Fruit fly (Drosophila melanogaster): ENCODE results near the gene CG45690.
A peak's percentile ranks its signal among the peaks of the same experiment; 100 is the strongest.

Gene CG45690

DNA sequence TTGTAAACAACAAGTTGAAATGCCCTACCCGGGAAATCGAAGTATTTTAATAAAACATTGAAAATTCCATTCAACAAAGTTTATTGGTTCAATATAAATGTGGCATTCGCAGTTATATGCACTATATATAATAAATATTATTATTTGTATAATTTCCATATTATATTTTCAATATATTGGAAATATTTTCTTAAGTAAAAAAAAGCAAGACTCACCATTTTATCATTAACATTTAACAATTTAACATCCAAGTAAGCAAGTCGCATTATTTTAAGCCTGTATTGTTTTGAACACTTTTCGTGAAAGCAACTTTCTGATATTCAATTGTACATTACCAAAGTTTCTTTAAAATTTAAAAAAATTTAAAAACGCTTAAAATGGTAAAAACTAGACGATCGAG is at the start of gene CG45690:
Gene CG45690 (plus strand): TSS at position 301 of the 400 bp plus-strand sequence.
- TF ChIP-seq woc (GFP tag; optimal IDR thresholded peaks at IDR 0.05) (no peak), GATAd (GFP tag; optimal IDR thresholded peaks at IDR 0.05) (no peak), dsf (GFP tag; optimal IDR thresholded peaks at IDR 0.05; ENCODE audit: borderline replicate concordance) (no peak), N (GFP tag; optimal IDR thresholded peaks at IDR 0.05) (no peak)

DNA sequence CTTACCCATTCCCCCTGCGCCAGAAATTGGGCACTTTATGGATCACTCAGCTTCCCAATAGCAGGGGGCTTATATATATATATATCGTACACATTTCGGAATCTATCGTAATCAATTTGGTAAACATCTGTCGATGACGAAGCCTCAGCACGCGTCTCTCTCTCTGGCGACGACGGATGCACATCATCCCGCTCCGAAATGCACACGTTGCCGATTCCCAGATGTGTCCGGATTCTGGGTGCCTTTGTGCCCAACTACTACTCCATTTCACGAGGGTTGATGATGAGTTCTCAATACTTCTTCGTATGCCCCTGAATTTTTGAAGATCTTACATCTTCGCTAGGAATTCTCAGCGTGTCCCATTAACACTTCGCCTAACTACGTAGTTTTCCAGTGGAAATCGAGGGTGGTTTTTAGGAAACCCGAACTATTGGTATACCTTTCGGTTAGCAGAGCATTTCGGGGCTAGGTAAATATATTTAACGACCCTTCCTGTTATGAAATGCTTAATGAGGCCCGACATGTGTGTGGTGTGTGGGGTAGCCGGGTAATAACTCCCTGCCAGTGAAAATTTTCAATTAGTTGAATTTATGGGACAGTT is 49.3 kb upstream of the CG45690 start:
- TF ChIP-seq Hr78 (GFP tag; optimal IDR thresholded peaks at IDR 0.05) (no peak), CG9705 (GFP tag; optimal IDR thresholded peaks at IDR 0.05) (no peak), fru (GFP tag; optimal IDR thresholded peaks at IDR 0.05) (no peak), CrebA (GFP tag; optimal IDR thresholded peaks at IDR 0.05; ENCODE audit: borderline replicate concordance) (no peak), Abd-B (GFP tag; optimal IDR thresholded peaks at IDR 0.05) (no peak), br (GFP tag; optimal IDR thresholded peaks at IDR 0.05) (no peak), CG32264 (GFP tag; optimal IDR thresholded peaks at IDR 0.05) (no peak), jim (GFP tag; optimal IDR thresholded peaks at IDR 0.05) (no peak)

DNA sequence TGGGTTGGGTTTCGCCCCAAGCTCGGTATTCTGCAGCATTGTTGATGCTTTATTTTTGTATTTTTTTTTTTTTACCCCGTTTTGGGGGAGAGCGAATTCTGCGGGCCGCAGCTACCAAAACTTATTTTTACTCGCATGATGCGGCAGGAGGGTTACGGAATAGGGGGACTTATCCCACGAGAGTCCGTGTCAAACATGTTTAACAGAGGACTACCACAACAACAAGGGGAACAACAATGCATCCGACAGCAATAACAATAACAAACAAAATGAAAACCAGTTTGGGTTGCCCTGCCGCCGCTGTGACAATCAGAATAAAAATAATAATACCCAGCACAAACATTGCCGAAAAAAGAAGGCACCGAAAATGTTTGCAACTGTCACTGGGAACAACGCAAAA is 45.0 kb upstream of the CG45690 start:
- no peak for TF ChIP-seq pan (optimal IDR thresholded peaks at IDR 0.05)
- peak; percentile 47 for TF ChIP-seq Dif (GFP tag; optimal IDR thresholded peaks at IDR 0.05; ENCODE audit: partially characterized antibody)
- TF ChIP-seq Rel (GFP tag; optimal IDR thresholded peaks at IDR 0.05): no peak
- peak; percentile 48 for TF ChIP-seq Rel (tag; optimal IDR thresholded peaks at IDR 0.05)

DNA sequence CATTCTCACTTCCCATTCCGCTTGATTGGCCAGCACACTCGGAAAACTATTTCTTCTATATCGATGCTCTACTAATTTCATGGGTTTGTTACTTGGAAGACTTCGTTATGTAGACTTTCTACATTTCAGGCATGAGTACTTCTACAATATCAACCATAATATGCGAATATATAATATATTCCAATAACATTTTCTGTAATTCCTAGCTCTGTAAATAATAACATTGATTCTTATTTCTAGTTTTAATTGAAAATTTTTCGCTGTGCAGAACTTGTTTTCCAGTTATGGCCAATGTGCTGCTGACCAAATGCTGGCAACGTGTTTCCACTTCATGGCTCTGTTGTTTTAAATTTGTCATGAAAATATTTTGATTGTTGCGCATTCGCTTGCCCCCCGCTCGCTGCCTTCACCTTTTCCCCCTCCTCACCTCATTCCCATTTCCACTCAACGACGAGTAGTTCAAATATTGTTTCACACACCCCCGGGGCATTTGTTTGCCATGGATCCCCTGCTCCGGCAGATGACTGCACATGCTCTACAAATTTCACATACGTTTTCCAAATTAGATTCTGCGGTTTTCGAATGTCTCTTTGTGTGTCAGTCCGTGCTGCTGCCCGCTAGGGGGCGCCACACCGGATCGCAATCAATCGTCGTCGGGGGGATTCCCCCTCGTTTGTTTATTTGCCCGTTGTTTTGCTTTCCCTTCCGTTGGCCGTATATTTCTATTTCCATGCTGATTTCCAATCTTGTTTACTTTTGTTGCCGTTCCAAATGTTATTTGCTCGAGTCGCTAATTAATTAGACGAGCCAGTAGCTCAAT is 43.2 kb upstream of the CG45690 start:
- no peak for TF ChIP-seq N (GFP tag; optimal IDR thresholded peaks at IDR 0.05)
- TF ChIP-seq dl (GFP tag; optimal IDR thresholded peaks at IDR 0.05; ENCODE audit: insufficient read depth in 1 of 2, partially characterized antibody in 2 of 2): no peak
- no peak for TF ChIP-seq Hr83 (GFP tag; optimal IDR thresholded peaks at IDR 0.05; ENCODE audit: poor library complexity, severe bottlenecking)
- no peak for TF ChIP-seq Vsx2 (GFP tag; optimal IDR thresholded peaks at IDR 0.05; ENCODE audit: partially characterized antibody)
- no peak for TF ChIP-seq dsf (GFP tag; optimal IDR thresholded peaks at IDR 0.05; ENCODE audit: borderline replicate concordance)
- peak; percentile 5 for TF ChIP-seq fru (GFP tag; optimal IDR thresholded peaks at IDR 0.05)
- TF ChIP-seq HLH106 (tag; optimal IDR thresholded peaks at IDR 0.05): no peak
- TF ChIP-seq Rel (GFP tag; optimal IDR thresholded peaks at IDR 0.05): no peak
- peak; percentile 58 for TF ChIP-seq Rel (tag; optimal IDR thresholded peaks at IDR 0.05)
- no peak for TF ChIP-seq jim (GFP tag; optimal IDR thresholded peaks at IDR 0.05)

DNA sequence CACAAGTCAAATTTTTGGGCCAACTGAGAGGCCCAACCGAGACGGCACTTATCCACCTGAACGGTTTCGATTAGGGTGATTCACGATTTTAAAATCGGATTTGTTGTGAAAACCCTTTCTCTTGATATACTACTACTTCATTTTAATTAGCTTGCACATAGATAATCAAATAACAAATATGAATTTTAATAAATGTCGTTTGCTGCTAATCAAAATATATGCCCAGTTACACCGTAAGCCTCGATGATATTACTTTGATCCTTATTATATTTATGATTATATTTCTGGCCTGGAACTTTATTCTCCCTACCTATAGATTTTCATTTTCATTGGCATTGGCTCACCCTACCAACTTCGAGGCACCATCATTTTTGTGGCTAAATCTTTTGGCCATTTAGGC is 42.2 kb upstream of the CG45690 start:
- TF ChIP-seq CG9705 (GFP tag; optimal IDR thresholded peaks at IDR 0.05) (peak; percentile 46), dmrt93B (GFP tag; optimal IDR thresholded peaks at IDR 0.05) (peak; percentile 59), jim (GFP tag; optimal IDR thresholded peaks at IDR 0.05) (no peak), psq (GFP tag; optimal IDR thresholded peaks at IDR 0.05) (peak; percentile 58), HLH106 (tag; optimal IDR thresholded peaks at IDR 0.05) (peak; percentile 76), Sp1 (GFP tag; optimal IDR thresholded peaks at IDR 0.05) (peak; percentile 75), Abd-B (GFP tag; optimal IDR thresholded peaks at IDR 0.05) (no peak), sage (GFP tag; optimal IDR thresholded peaks at IDR 0.05) (no peak), rgr (GFP tag; optimal IDR thresholded peaks at IDR 0.05) (peak; percentile 66), foxo (GFP tag; optimal IDR thresholded peaks at IDR 0.05) (peak in 1 of 2 experiments; percentile 66), br (GFP tag; optimal IDR thresholded peaks at IDR 0.05) (peak; percentile 70), Hnf4 (GFP tag; optimal IDR thresholded peaks at IDR 0.05) (peak; percentile 16), OdsH (GFP tag; optimal IDR thresholded peaks at IDR 0.05) (peak; percentile 74), fru (GFP tag; optimal IDR thresholded peaks at IDR 0.05) (peak; percentile 73), ey (GFP tag; optimal IDR thresholded peaks at IDR 0.05) (peak; percentile 70), Jra (GFP tag; optimal IDR thresholded peaks at IDR 0.05) (peak; percentile 10), CG32264 (GFP tag; optimal IDR thresholded peaks at IDR 0.05) (no peak), Rel (GFP tag; optimal IDR thresholded peaks at IDR 0.05) (no peak), Rel (tag; optimal IDR thresholded peaks at IDR 0.05) (peak; percentile 7), brk (GFP tag; optimal IDR thresholded peaks at IDR 0.05) (no peak), h (GFP tag; optimal IDR thresholded peaks at IDR 0.05) (peak; percentile 68), woc (GFP tag; optimal IDR thresholded peaks at IDR 0.05) (peak; percentile 16)
